Worm (Caenorhabditis elegans) whole organism, young adult: ENCODE data around the gene sfa-1.

Source experiments
- B0336.3 ChIP-seq: fragments of 200-800 bp; sonication (Bioruptor generic); IDR thresholded peaks from 2 replicates; pipeline ENCODE4 v1.3.6; 2022; ENCODE audit warnings: missing genetic modification characterization, missing compliant biosample characterization
- C17E4.6 ChIP-seq: fragments of 200-800 bp; sonication (Bioruptor generic); IDR thresholded peaks from 2 replicates; pipeline ENCODE4 v1.3.6; 2022; ENCODE audit warnings: missing genetic modification reagents, missing genetic modification characterization, missing compliant biosample characterization
- D2030.7 ChIP-seq: fragments of 200-800 bp; sonication (Bioruptor generic); IDR thresholded peaks from 2 replicates; pipeline ENCODE4 v1.3.6; 2022; ENCODE audit warnings: missing genetic modification reagents, missing genetic modification characterization, missing compliant biosample characterization
- F49E8.2 ChIP-seq: sonication (generic microtip); optimal IDR thresholded peaks from 3 replicates; lab custom pipeline; 2017; ENCODE audit warnings: missing genetic modification characterization, mild to moderate bottlenecking, missing compliant biosample characterization, antibody characterized with exemption, moderate library complexity; ENCODE audit not compliant: insufficient read depth
- Y53F4B.3 ChIP-seq: fragments of 200-800 bp; sonication (Bioruptor generic); IDR thresholded peaks from 2 replicates; pipeline ENCODE4 v1.3.6; 2022; ENCODE audit warnings: missing genetic modification reagents, missing genetic modification characterization, missing compliant biosample characterization
- Y79H2A.3 ChIP-seq: fragments of 200-800 bp; sonication (Bioruptor generic); conservative IDR thresholded peaks from 2 replicates; pipeline ENCODE4 v1.3.6; 2022; ENCODE audit warnings: missing genetic modification reagents, missing genetic modification characterization, missing compliant biosample characterization
- akir-1 ChIP-seq: fragments of 200-800 bp; sonication (Bioruptor generic); optimal IDR thresholded peaks from 2 replicates; lab custom pipeline; 2018; ENCODE audit warnings: mild to moderate bottlenecking, missing genetic modification characterization, moderate library complexity, missing compliant biosample characterization
- attf-5 ChIP-seq: fragments of 200-800 bp; sonication (Bioruptor generic); optimal IDR thresholded peaks from 2 replicates; lab custom pipeline; 2018; ENCODE audit warnings: mild to moderate bottlenecking, missing genetic modification characterization, missing compliant biosample characterization
- attf-6 ChIP-seq: fragments of 200-800 bp; sonication (Bioruptor generic); IDR thresholded peaks from 2 replicates; pipeline ENCODE4 v1.3.6; 2022; ENCODE audit warnings: missing genetic modification reagents, missing genetic modification characterization, missing compliant biosample characterization
- cebp-1 ChIP-seq, 2 experiments: fragments of 200-800 bp in 1 of 2; sonication (Bioruptor generic) in 1 of 2; sonication (generic microtip) in 1 of 2; IDR thresholded peaks in 1 of 2; optimal IDR thresholded peaks in 1 of 2; 2 replicates each; pipeline versions ENCODE4 v1.3.6 to Lab custom; 2017 to 2022; ENCODE audit warnings: missing compliant biosample characterization in 2 of 2, missing genetic modification characterization in 2 of 2, mild to moderate bottlenecking in 1 of 2, missing genetic modification reagents in 1 of 2, moderate library complexity in 1 of 2
- die-1 ChIP-seq: sonication (generic microtip); optimal IDR thresholded peaks from 2 replicates; lab custom pipeline; 2016; ENCODE audit warnings: missing genotype, mild to moderate bottlenecking, missing genetic modification characterization, missing compliant biosample characterization
- dox-1 ChIP-seq: fragments of 200-800 bp; sonication (Bioruptor generic); IDR thresholded peaks from 2 replicates; pipeline ENCODE4 v1.3.6; 2022; ENCODE audit warnings: missing genetic modification reagents, missing genetic modification characterization, missing compliant biosample characterization
- dpff-1 ChIP-seq: sonication (generic microtip); optimal IDR thresholded peaks from 2 replicates; lab custom pipeline; 2017; ENCODE audit warnings: mild to moderate bottlenecking, missing genetic modification characterization, missing compliant biosample characterization
- efl-1 ChIP-seq: fragments of 150-350 bp; optimal IDR thresholded peaks from 2 replicates; lab custom pipeline; 2014; ENCODE audit warnings: missing biosample characterization, missing genetic modification reagents, missing genetic modification characterization
- egrh-3 ChIP-seq: fragments of 200-800 bp; sonication (Bioruptor generic); IDR thresholded peaks from 2 replicates; pipeline ENCODE4 v1.3.6; 2022; ENCODE audit warnings: missing genetic modification reagents, missing genetic modification characterization, missing compliant biosample characterization
- him-1 ChIP-seq: sonication (generic microtip); optimal IDR thresholded peaks from 2 replicates; lab custom pipeline; 2016; ENCODE audit warnings: missing genotype, missing genetic modification reagents, missing genetic modification characterization, missing compliant biosample characterization
- let-607 ChIP-seq, 2 experiments: fragments of 200-800 bp in 1 of 2; sonication (Bioruptor generic) in 1 of 2; sonication (generic microtip) in 1 of 2; optimal IDR thresholded peaks; 2 replicates each; lab custom pipeline; 2016 to 2018; ENCODE audit warnings: mild to moderate bottlenecking in 2 of 2, missing compliant biosample characterization in 2 of 2, missing genetic modification characterization in 2 of 2, moderate library complexity in 2 of 2, missing genotype in 1 of 2
- lin-54 ChIP-seq: fragments of 200-800 bp; sonication (Bioruptor generic); optimal IDR thresholded peaks from 2 replicates; lab custom pipeline; 2018; ENCODE audit warnings: mild to moderate bottlenecking, missing genetic modification characterization, missing compliant biosample characterization
- madf-3 ChIP-seq: fragments of 200-800 bp; sonication (Bioruptor generic); IDR thresholded peaks from 2 replicates; pipeline ENCODE4 v1.3.6; 2022; ENCODE audit warnings: missing genetic modification reagents, missing genetic modification characterization, missing compliant biosample characterization
- madf-6 ChIP-seq: fragments of 200-800 bp; sonication (Bioruptor generic); IDR thresholded peaks from 2 replicates; pipeline ENCODE4 v1.3.6; 2022; ENCODE audit warnings: missing genetic modification reagents, missing genetic modification characterization, missing compliant biosample characterization
- madf-8 ChIP-seq: fragments of 200-800 bp; sonication (Bioruptor generic); conservative IDR thresholded peaks from 2 replicates; pipeline ENCODE4 v1.3.6; 2022; ENCODE audit warnings: missing genetic modification reagents, missing genetic modification characterization, missing compliant biosample characterization
- mcd-1 ChIP-seq: fragments of 200-800 bp; sonication (Bioruptor generic); IDR thresholded peaks from 2 replicates; pipeline ENCODE4 v1.3.6; 2022; ENCODE audit warnings: missing genetic modification reagents, missing genetic modification characterization, missing compliant biosample characterization
- mel-28 ChIP-seq: sonication (generic microtip); optimal IDR thresholded peaks from 2 replicates; lab custom pipeline; 2016; ENCODE audit warnings: borderline replicate concordance, mild to moderate bottlenecking, missing genetic modification characterization, missing compliant biosample characterization
- nfyb-1 ChIP-seq: fragments of 200-800 bp; sonication (Bioruptor generic); IDR thresholded peaks from 2 replicates; pipeline ENCODE4 v1.3.6; 2022; ENCODE audit warnings: missing genetic modification reagents, missing genetic modification characterization, missing compliant biosample characterization
- nhr-90 ChIP-seq: sonication (generic microtip); optimal IDR thresholded peaks from 2 replicates; lab custom pipeline; 2016; ENCODE audit warnings: missing genotype, mild to moderate bottlenecking, missing genetic modification characterization, missing compliant biosample characterization
- rec-8 ChIP-seq, 2 experiments: sonication (generic microtip); optimal IDR thresholded peaks; 2 replicates each; lab custom pipeline; 2016; ENCODE audit warnings: mild to moderate bottlenecking in 2 of 2, missing genetic modification characterization in 2 of 2, missing genetic modification reagents in 2 of 2, missing genotype in 2 of 2, missing biosample characterization in 1 of 2, missing compliant biosample characterization in 1 of 2, moderate library complexity in 1 of 2
- snpc-1.1 ChIP-seq: sonication (generic microtip); optimal IDR thresholded peaks from 2 replicates; lab custom pipeline; 2017; ENCODE audit warnings: missing genetic modification characterization, mild to moderate bottlenecking, missing compliant biosample characterization, antibody characterized with exemption, moderate library complexity, missing genotype, missing genetic modification reagents; ENCODE audit not compliant: insufficient read depth
- snpc-4 ChIP-seq, 5 experiments: fragments of 150-350 bp in 1 of 5; sonication (generic microtip) in 4 of 5; optimal IDR thresholded peaks; 2 replicates each; lab custom pipeline; 2014 to 2018; ENCODE audit warnings: missing genetic modification characterization in 5 of 5, missing biosample characterization in 3 of 5, antibody characterized with exemption in 2 of 5, mild to moderate bottlenecking in 2 of 5, missing compliant biosample characterization in 2 of 5, missing genotype in 2 of 5, moderate library complexity in 2 of 5, missing genetic modification reagents in 1 of 5
- somi-1 ChIP-seq: fragments of 200-800 bp; sonication (Bioruptor generic); optimal IDR thresholded peaks from 2 replicates; lab custom pipeline; 2018; ENCODE audit warnings: mild to moderate bottlenecking, missing genetic modification characterization, missing compliant biosample characterization
- tbp1 ChIP-seq: fragments of 200-800 bp; sonication (Bioruptor generic); optimal IDR thresholded peaks from 2 replicates; lab custom pipeline; 2018; ENCODE audit warnings: mild to moderate bottlenecking, missing genetic modification characterization, missing compliant biosample characterization
- tbx-9 ChIP-seq: sonication (generic microtip); optimal IDR thresholded peaks from 2 replicates; lab custom pipeline; 2016; ENCODE audit warnings: borderline replicate concordance, missing genetic modification characterization, inconsistent platforms, missing compliant biosample characterization
- xnd-1 ChIP-seq: sonication (generic microtip); optimal IDR thresholded peaks from 2 replicates; lab custom pipeline; 2016; ENCODE audit warnings: missing genotype, missing genetic modification reagents, missing genetic modification characterization, missing compliant biosample characterization
- zfh-2 ChIP-seq: fragments of 200-800 bp; sonication (Bioruptor generic); conservative IDR thresholded peaks from 2 replicates; pipeline ENCODE4 v1.3.6; 2022; ENCODE audit warnings: missing genetic modification reagents, missing genetic modification characterization, missing compliant biosample characterization
- zim-3 ChIP-seq: sonication (generic microtip); optimal IDR thresholded peaks from 2 replicates; lab custom pipeline; 2017; ENCODE audit warnings: mild to moderate bottlenecking, missing genetic modification characterization, moderate library complexity, missing compliant biosample characterization
- ztf-28 ChIP-seq: fragments of 200-800 bp; sonication (Bioruptor generic); IDR thresholded peaks from 2 replicates; pipeline ENCODE4 v1.3.6; 2022; ENCODE audit warnings: missing genetic modification reagents, missing genetic modification characterization, missing compliant biosample characterization
- ztf-3 ChIP-seq: fragments of 200-800 bp; sonication (Bioruptor generic); optimal IDR thresholded peaks from 2 replicates; lab custom pipeline; 2018; ENCODE audit warnings: mild to moderate bottlenecking, missing genetic modification characterization, missing compliant biosample characterization

sfa-1 gene

DNA sequence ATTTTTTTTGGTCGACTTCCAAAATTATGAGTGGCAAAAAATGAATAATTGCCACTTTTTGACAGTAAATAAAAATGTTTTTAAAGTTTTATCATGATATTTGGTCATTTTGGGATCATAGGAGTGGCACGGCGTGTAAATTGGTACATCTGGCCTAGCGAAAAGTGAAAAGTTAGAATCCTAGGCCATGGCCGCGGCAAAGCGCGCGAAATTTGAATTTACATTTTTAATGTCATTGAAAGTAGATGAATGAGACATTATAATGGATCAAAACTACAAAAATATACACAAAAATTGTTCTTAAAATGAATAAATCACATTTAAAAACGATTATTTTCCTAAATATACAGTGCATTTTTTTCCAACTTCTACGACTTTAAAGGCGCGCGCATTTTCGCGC lies 15.7 kb upstream of the sfa-1 start:
- TF ChIP-seq mcd-1 (no peak), ztf-3 (GFP tag; lab: Kevin White, UChicago) (no peak), efl-1 (GFP tag; lab: Kevin White, UChicago) (no peak), madf-6 (no peak)

DNA sequence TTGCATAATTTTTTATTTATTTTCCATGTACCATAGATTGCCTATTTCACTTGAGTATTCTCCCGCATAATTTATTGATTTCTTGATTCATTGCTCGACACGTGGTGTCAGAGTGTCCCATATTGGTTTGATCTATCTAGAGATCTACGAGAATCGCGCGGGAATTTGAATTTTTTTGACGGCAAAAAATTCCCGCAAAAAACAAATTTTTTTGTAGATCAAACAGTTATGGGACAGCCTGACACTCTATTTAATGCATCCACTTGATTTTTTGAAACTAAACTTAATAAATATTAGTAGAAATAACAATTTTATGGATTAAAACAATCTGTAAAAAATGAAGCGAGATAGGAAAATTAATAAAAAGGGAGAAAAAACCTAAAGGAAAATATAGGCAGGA lies 15.2 kb upstream of the sfa-1 start:
- TF ChIP-seq B0336.3 (GFP tag; lab: Robert Waterston, UW), result 0 out of 2 replicates have a peak, but pooled peaks have one; percentile 12
- TF ChIP-seq attf-6, result peak; percentile 78; the same call in 1 of the 2 replicates
- TF ChIP-seq xnd-1 (tag; lab: Kevin White, UChicago), result peak; percentile 56
- TF ChIP-seq D2030.7 (GFP tag; lab: Robert Waterston, UW), result peak; percentile 59; the same call in 1 of the 2 replicates
- TF ChIP-seq madf-8 (GFP tag; lab: Robert Waterston, UW), result peak; percentile 61
- TF ChIP-seq snpc-4 (GFP tag; optimal IDR thresholded peaks at IDR 0.05; lab: Kevin White, UChicago), result no peak
- peak in 2 of 4 experiments; percentile 46 to 79 for TF ChIP-seq snpc-4 (tag; optimal IDR thresholded peaks at IDR 0.05; lab: Kevin White, UChicago)
- peak; percentile 74 for TF ChIP-seq madf-6
- TF ChIP-seq snpc-1.1 (tag; lab: Kevin White, UChicago), result no peak
- no peak for TF ChIP-seq tbx-9 (tag; lab: Kevin White, UChicago)
- peak; percentile 68 for TF ChIP-seq efl-1 (GFP tag; lab: Kevin White, UChicago)
- TF ChIP-seq madf-3 (GFP tag; lab: Robert Waterston, UW), result 0 out of 2 replicates have a peak, but pooled peaks have one; percentile 50
- TF ChIP-seq nhr-90, result no peak
- TF ChIP-seq tbp1, result peak; percentile 25
- TF ChIP-seq mel-28 (tag; lab: Kevin White, UChicago), result no peak
- TF ChIP-seq Y79H2A.3 (GFP tag; lab: Robert Waterston, UW), result 0 out of 2 replicates have a peak, but pooled peaks have one; percentile 46
- no peak for TF ChIP-seq cebp-1 (GFP tag; IDR thresholded peaks at IDR 0.05; lab: Robert Waterston, UW)
- TF ChIP-seq cebp-1 (tag; optimal IDR thresholded peaks at IDR 0.05; lab: Kevin White, UChicago), result no peak

DNA sequence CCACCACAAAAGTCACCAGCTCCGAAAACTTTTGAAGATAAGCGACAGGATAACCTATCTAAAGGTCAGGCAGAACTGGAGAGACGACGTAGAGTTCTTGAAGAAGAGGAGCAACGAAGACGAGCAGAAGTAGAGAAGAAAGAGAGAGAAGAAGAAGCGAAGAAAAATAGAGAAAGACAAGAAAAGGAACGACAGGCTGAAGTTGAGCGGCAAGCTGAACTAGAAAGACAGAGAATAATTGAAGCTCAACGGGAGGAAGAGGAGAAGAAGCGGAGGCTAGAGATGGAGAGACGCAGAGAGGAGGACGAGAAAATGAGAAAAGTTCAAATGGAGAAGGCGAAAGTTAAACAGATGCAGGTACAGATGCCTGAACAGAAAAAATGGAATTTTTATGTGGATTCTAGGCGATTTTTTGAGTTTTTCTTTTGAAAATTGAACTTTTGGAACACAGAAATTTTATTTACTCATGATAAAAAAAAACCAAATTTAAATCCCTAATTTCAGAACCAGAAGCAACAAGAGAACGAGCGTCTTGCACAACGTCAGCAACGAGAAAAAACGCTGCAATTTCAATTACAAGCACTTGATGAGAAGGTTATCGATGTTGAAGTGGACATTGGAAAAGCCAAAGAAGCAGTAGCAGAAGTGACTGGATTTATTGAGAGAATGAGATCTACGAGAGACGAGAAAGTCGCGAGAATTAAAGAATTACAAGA lies 10.4 kb upstream of the sfa-1 start:
- TF ChIP-seq Y53F4B.3 (GFP tag; lab: Robert Waterston, UW) (no peak), ztf-28 (GFP tag; lab: Robert Waterston, UW) (no peak), nfyb-1 (GFP tag; lab: Robert Waterston, UW) (no peak), let-607 (tag; optimal IDR thresholded peaks at IDR 0.05; lab: Kevin White, UChicago) (no peak), zim-3 (no peak)

DNA sequence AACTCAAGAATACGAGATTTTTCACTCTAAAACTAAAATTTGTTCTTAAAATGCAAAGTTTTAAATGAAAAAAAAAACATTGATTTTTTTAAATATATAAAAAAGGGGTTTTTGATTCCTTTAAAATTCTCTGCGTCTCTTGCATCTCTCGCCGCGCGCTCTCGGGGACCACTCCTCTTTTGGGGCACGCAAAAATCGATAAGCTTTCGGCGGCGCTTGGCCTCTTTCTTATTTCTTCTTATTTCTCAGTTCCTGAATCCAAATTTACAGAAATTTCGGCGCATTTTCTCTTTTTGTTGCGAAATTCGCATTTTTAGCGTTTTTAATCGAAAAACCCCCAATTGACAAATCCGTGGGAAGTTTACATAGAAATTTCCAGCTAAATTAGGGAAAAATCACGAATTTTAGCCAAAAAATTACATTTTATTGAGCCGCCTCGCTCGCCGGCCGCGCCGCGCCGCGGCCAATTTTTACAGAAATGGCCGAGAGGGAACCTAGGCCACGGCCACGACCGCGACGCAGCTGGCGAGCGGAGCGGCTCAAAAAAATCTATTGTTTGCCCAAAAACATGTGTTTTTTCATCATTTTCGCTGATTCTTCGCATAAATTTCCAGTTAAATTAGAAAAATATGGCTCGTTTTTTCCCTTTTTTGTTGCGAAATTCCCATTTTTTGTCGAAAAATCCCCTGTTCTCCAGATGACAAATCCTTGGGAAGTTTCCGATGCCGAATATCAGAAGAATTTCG lies 8.4 kb upstream of the sfa-1 start, which contains the start of gene itsn-1:
itsn-1 (plus strand) TSS at position 696 of the 746 bp plus-strand sequence.
- TF ChIP-seq akir-1 (GFP tag; lab: Kevin White, UChicago) (no peak), somi-1 (no peak), attf-6 (peak; percentile 62; the same call in 1 of the 2 replicates), dpff-1 (tag; lab: Kevin White, UChicago) (no peak), snpc-4 (GFP tag; optimal IDR thresholded peaks at IDR 0.05; lab: Kevin White, UChicago) (no peak), snpc-4 (tag; optimal IDR thresholded peaks at IDR 0.05; lab: Kevin White, UChicago) (peak in 1 of 4 experiments; percentile 57), efl-1 (GFP tag; lab: Kevin White, UChicago) (no peak), attf-5 (GFP tag; lab: Kevin White, UChicago) (no peak), C17E4.6 (peak; percentile 6; the same call in 1 of the 2 replicates), dox-1 (GFP tag; lab: Robert Waterston, UW) (peak; percentile 46; the same call in 1 of the 2 replicates), mcd-1 (0 out of 2 replicates have a peak, but pooled peaks have one; percentile 31), madf-3 (GFP tag; lab: Robert Waterston, UW) (peak; percentile 94), ztf-28 (GFP tag; lab: Robert Waterston, UW) (0 out of 2 replicates have a peak, but pooled peaks have one; percentile 5), lin-54 (GFP tag; lab: Kevin White, UChicago) (no peak), him-1 (tag; lab: Kevin White, UChicago) (no peak), egrh-3 (GFP tag; lab: Robert Waterston, UW) (peak; percentile 83; the same call in 1 of the 2 replicates), rec-8 (tag; optimal IDR thresholded peaks at IDR 0.05; lab: Kevin White, UChicago) (peak in 1 of 2 experiments; percentile 8), F49E8.2 (tag; lab: Kevin White, UChicago) (peak; percentile 7), zfh-2 (GFP tag; lab: Robert Waterston, UW) (peak; percentile 70; the same call in 1 of the 2 replicates), die-1 (tag; lab: Kevin White, UChicago) (no peak)
